Worm (Caenorhabditis elegans) whole organism, L4 larva: ENCODE measurements around the gene srz-83.

Experiments
- F10B5.3 ChIP-seq: sonication (generic microtip); optimal IDR thresholded peaks from 2 replicates; lab custom pipeline; 2016; ENCODE audit warnings: mild to moderate bottlenecking, missing genetic modification characterization, missing compliant biosample characterization
- F44E2.7 ChIP-seq: fragments of 200-800 bp; sonication (Bioruptor generic); IDR thresholded peaks from 2 replicates; pipeline ENCODE4 v2.1.2; 2022; ENCODE audit warnings: missing genetic modification characterization, missing compliant biosample characterization
- Y105C5A.15 ChIP-seq: fragments of 200-800 bp; sonication (Bioruptor generic); IDR thresholded peaks from 2 replicates; pipeline ENCODE4 v1.3.6; 2022; ENCODE audit warnings: missing genetic modification characterization, missing compliant biosample characterization
- Y48G9A.11 ChIP-seq: fragments of 200-800 bp; sonication (Bioruptor generic); IDR thresholded peaks from 2 replicates; pipeline ENCODE4 v1.3.6; 2022; ENCODE audit warnings: missing genetic modification reagents, missing genetic modification characterization, missing compliant biosample characterization
- aly-2 ChIP-seq: sonication (generic microtip); optimal IDR thresholded peaks from 2 replicates; lab custom pipeline; 2018; ENCODE audit warnings: missing biosample characterization, missing genetic modification characterization
- ama-1 ChIP-seq: fragments of 150-350 bp; optimal IDR thresholded peaks from 2 replicates; lab custom pipeline; 2014; ENCODE audit warnings: inconsistent platforms, mixed read lengths
- attf-4 ChIP-seq: sonication (generic microtip); optimal IDR thresholded peaks from 3 replicates; lab custom pipeline; 2017; ENCODE audit warnings: missing biosample characterization, missing genetic modification characterization
- ceh-20 ChIP-seq: fragments of 200-800 bp; sonication (Bioruptor generic); IDR thresholded peaks from 2 replicates; pipeline ENCODE4 v1.3.6; 2022; ENCODE audit warnings: missing genetic modification reagents, missing genetic modification characterization, missing compliant biosample characterization
- ceh-32 ChIP-seq: sonication (generic microtip); optimal IDR thresholded peaks from 2 replicates; lab custom pipeline; 2016; ENCODE audit warnings: mild to moderate bottlenecking, missing genetic modification characterization, missing compliant biosample characterization; ENCODE audit not compliant: poor library complexity
- ceh-44 ChIP-seq: fragments of 200-800 bp; sonication (Bioruptor generic); IDR thresholded peaks from 2 replicates; pipeline ENCODE4 v1.3.6; 2022; ENCODE audit warnings: missing genetic modification reagents, missing genetic modification characterization, missing compliant biosample characterization
- ceh-62 ChIP-seq: sonication (generic microtip); optimal IDR thresholded peaks from 2 replicates; lab custom pipeline; 2017; ENCODE audit warnings: missing biosample characterization, missing genetic modification characterization
- ceh-82 ChIP-seq: sonication (generic microtip); optimal IDR thresholded peaks from 2 replicates; lab custom pipeline; 2017; ENCODE audit warnings: missing biosample characterization, missing genetic modification characterization
- cey-2 ChIP-seq: sonication (generic microtip); optimal IDR thresholded peaks from 3 replicates; lab custom pipeline; 2017; ENCODE audit warnings: missing genetic modification characterization, mild to moderate bottlenecking, missing compliant biosample characterization, antibody characterized with exemption, borderline replicate concordance; ENCODE audit not compliant: insufficient read depth
- daf-16 ChIP-seq, 3 experiments: sonication (generic microtip); optimal IDR thresholded peaks; 2 replicates each; lab custom pipeline; 2016 to 2017; ENCODE audit warnings: missing genetic modification characterization in 3 of 3, missing genetic modification reagents in 3 of 3, mild to moderate bottlenecking in 2 of 3, missing compliant biosample characterization in 2 of 3, missing biosample characterization in 1 of 3, moderate library complexity in 1 of 3
- daf-8 ChIP-seq: fragments of 200-800 bp; sonication (Bioruptor generic); IDR thresholded peaks from 2 replicates; pipeline ENCODE4 v1.3.6; 2022; ENCODE audit warnings: missing genetic modification characterization, missing compliant biosample characterization
- dmd-6 ChIP-seq: fragments of 200-800 bp; sonication (Bioruptor generic); IDR thresholded peaks from 2 replicates; pipeline ENCODE4 v1.3.6; 2022; ENCODE audit warnings: missing genetic modification reagents, missing genetic modification characterization, missing compliant biosample characterization
- dmd-8 ChIP-seq: fragments of 200-800 bp; sonication (Bioruptor generic); IDR thresholded peaks from 2 replicates; pipeline ENCODE4 v1.3.6; 2022; ENCODE audit warnings: missing genetic modification characterization, missing compliant biosample characterization
- dpl-1 ChIP-seq: fragments of 150-350 bp; optimal IDR thresholded peaks from 2 replicates; lab custom pipeline; 2014; ENCODE audit warnings: missing biosample characterization, missing genetic modification reagents, missing genetic modification characterization
- dve-1 ChIP-seq: sonication (generic microtip); optimal IDR thresholded peaks from 2 replicates; lab custom pipeline; 2017; ENCODE audit warnings: antibody characterized with exemption, mild to moderate bottlenecking, missing genetic modification characterization, missing compliant biosample characterization; ENCODE audit not compliant: insufficient read depth
- egl-43 ChIP-seq: fragments of 200-800 bp; sonication (Bioruptor generic); IDR thresholded peaks from 2 replicates; pipeline ENCODE4 v1.3.6; 2022; ENCODE audit warnings: missing genetic modification reagents, missing genetic modification characterization, missing compliant biosample characterization
- gei-8 ChIP-seq: fragments of 200-800 bp; sonication (Bioruptor generic); optimal IDR thresholded peaks from 2 replicates; lab custom pipeline; 2018; ENCODE audit warnings: mild to moderate bottlenecking, missing genetic modification characterization, missing compliant biosample characterization
- hif-1 ChIP-seq, 2 experiments: sonication (generic microtip); optimal IDR thresholded peaks; 2 replicates each; lab custom pipeline; 2016 to 2017; ENCODE audit warnings: missing compliant biosample characterization in 2 of 2, missing genetic modification characterization in 2 of 2, missing genetic modification reagents in 2 of 2, missing genotype in 2 of 2, mild to moderate bottlenecking in 1 of 2
- lin-13 ChIP-seq: fragments of 150-350 bp; optimal IDR thresholded peaks from 2 replicates; lab custom pipeline; 2014; ENCODE audit warnings: missing biosample characterization, missing genetic modification reagents, missing genetic modification characterization
- mxl-2 ChIP-seq: fragments of 200-800 bp; sonication (Bioruptor generic); conservative IDR thresholded peaks from 2 replicates; pipeline ENCODE4 v1.3.6; 2022; ENCODE audit warnings: missing genetic modification reagents, missing genetic modification characterization, missing compliant biosample characterization
- nhr-102 ChIP-seq: sonication (generic microtip); optimal IDR thresholded peaks from 2 replicates; lab custom pipeline; 2016; ENCODE audit warnings: mild to moderate bottlenecking, missing genetic modification characterization, moderate library complexity, missing compliant biosample characterization
- nhr-28 ChIP-seq: fragments of 150-350 bp; optimal IDR thresholded peaks from 2 replicates; lab custom pipeline; 2014; ENCODE audit warnings: missing biosample characterization, missing genetic modification characterization
- nhr-42 ChIP-seq: fragments of 200-800 bp; sonication (Bioruptor generic); IDR thresholded peaks from 2 replicates; pipeline ENCODE4 v1.3.6; 2022; ENCODE audit warnings: missing genetic modification characterization, missing compliant biosample characterization
- nhr-6 ChIP-seq: fragments of 150-350 bp; optimal IDR thresholded peaks from 2 replicates; lab custom pipeline; 2014; ENCODE audit warnings: missing biosample characterization, missing genetic modification characterization
- php-3 ChIP-seq: fragments of 200-800 bp; sonication (Bioruptor generic); IDR thresholded peaks from 2 replicates; pipeline ENCODE4 v1.3.6; 2022; ENCODE audit warnings: missing genetic modification reagents, missing genetic modification characterization, missing compliant biosample characterization
- pqm-1 ChIP-seq: sonication (generic microtip); optimal IDR thresholded peaks from 2 replicates; lab custom pipeline; 2017; ENCODE audit warnings: missing biosample characterization, missing genetic modification characterization
- set-16 ChIP-seq: fragments of 200-800 bp; sonication (Bioruptor generic); IDR thresholded peaks from 2 replicates; pipeline ENCODE4 v1.3.6; 2022; ENCODE audit warnings: missing genetic modification reagents, missing genetic modification characterization, missing compliant biosample characterization
- spr-1 ChIP-seq: sonication (generic microtip); optimal IDR thresholded peaks from 2 replicates; lab custom pipeline; 2016; ENCODE audit warnings: mild to moderate bottlenecking, missing genetic modification characterization, missing compliant biosample characterization
- spr-3 ChIP-seq: fragments of 200-800 bp; sonication (Bioruptor generic); optimal IDR thresholded peaks from 2 replicates; lab custom pipeline; 2018; ENCODE audit warnings: mild to moderate bottlenecking, missing genetic modification characterization, missing compliant biosample characterization
- tag-97 ChIP-seq: fragments of 200-800 bp; sonication (Bioruptor generic); IDR thresholded peaks from 2 replicates; pipeline ENCODE4 v1.3.6; 2022; ENCODE audit warnings: missing genetic modification characterization, missing compliant biosample characterization
- tra-1 ChIP-seq: fragments of 200-800 bp; sonication (Bioruptor generic); IDR thresholded peaks from 2 replicates; pipeline ENCODE4 v1.3.6; 2022; ENCODE audit warnings: missing genetic modification reagents, missing genetic modification characterization, missing compliant biosample characterization
- unc-39 ChIP-seq: sonication (generic microtip); optimal IDR thresholded peaks from 2 replicates; lab custom pipeline; 2017; ENCODE audit warnings: missing biosample characterization, missing genetic modification characterization
- unc-62 ChIP-seq, 3 experiments: fragments of 150-350 bp in 1 of 3; sonication (generic microtip); optimal IDR thresholded peaks in 2 of 3; peaks in 1 of 3; 1 replicate in 1 of 3; 2 replicates in 2 of 3; lab custom pipeline; 2014 to 2017; ENCODE audit warnings: missing biosample characterization in 3 of 3, missing genetic modification characterization in 3 of 3, missing genetic modification reagents in 3 of 3, missing genotype in 1 of 3
- zfp-2 ChIP-seq: sonication (generic microtip); optimal IDR thresholded peaks from 2 replicates; lab custom pipeline; 2016; ENCODE audit warnings: mild to moderate bottlenecking, missing genetic modification characterization, missing compliant biosample characterization
- zip-2 ChIP-seq: fragments of 150-350 bp; optimal IDR thresholded peaks from 2 replicates; lab custom pipeline; 2014; ENCODE audit warnings: missing biosample characterization, missing genetic modification characterization
- ztf-11 ChIP-seq: fragments of 150-350 bp; optimal IDR thresholded peaks from 2 replicates; lab custom pipeline; 2014; ENCODE audit warnings: missing biosample characterization, missing genetic modification characterization

The srz-83 gene

ce11 chrIV:3478911-3479385 is 25.3 kb upstream of the srz-83 start, which contains the start of the genes srz-70 and C09G12.5:
Gene srz-70 (minus strand): TSS chrIV:3479011.
Gene C09G12.5 (plus strand): TSS chrIV:3479335.
- no peak for TF ChIP-seq unc-39 (tag; lab: Kevin White, UChicago)
- no peak for TF ChIP-seq Y105C5A.15 (GFP tag; lab: Robert Waterston, UW)
- TF ChIP-seq set-16 (GFP tag; lab: Robert Waterston, UW): no peak
- TF ChIP-seq spr-1 (tag; lab: Kevin White, UChicago): no peak
- no peak for TF ChIP-seq ama-1
- no peak for TF ChIP-seq pqm-1 (tag; lab: Kevin White, UChicago)
- no peak for TF ChIP-seq spr-3 (GFP tag; lab: Kevin White, UChicago)
- TF ChIP-seq hif-1 (tag; optimal IDR thresholded peaks at IDR 0.05; lab: Kevin White, UChicago): no peak
- no peak for TF ChIP-seq unc-62 (GFP tag; optimal IDR thresholded peaks at IDR 0.05 in 1 of 2; lab: Kevin White, UChicago)
- TF ChIP-seq unc-62 (tag; optimal IDR thresholded peaks at IDR 0.05; lab: Kevin White, UChicago): no peak
- no peak for TF ChIP-seq zfp-2 (tag; lab: Kevin White, UChicago)
- TF ChIP-seq dmd-6: no peak
- no peak for TF ChIP-seq php-3 (GFP tag; lab: Robert Waterston, UW)
- TF ChIP-seq attf-4 (tag; lab: Kevin White, UChicago): no peak

ce11 chrIV:3481760-3482159 is 22.5 kb upstream of the srz-83 start, which contains the start of gene srz-37:
Gene srz-37 (minus strand): TSS chrIV:3481860.
- TF ChIP-seq tag-97 (GFP tag; lab: Robert Waterston, UW) (no peak), zfp-2 (tag; lab: Kevin White, UChicago) (no peak), daf-8 (GFP tag; lab: Robert Waterston, UW) (no peak), dve-1 (tag; lab: Kevin White, UChicago) (no peak), ceh-32 (tag; lab: Kevin White, UChicago) (no peak), dmd-8 (GFP tag; lab: Robert Waterston, UW) (no peak), cey-2 (no peak), zip-2 (tag; lab: Kevin White, UChicago) (no peak), nhr-42 (no peak), Y48G9A.11 (no peak), nhr-28 (tag; lab: Kevin White, UChicago) (no peak), mxl-2 (no peak), set-16 (GFP tag; lab: Robert Waterston, UW) (no peak), lin-13 (GFP tag; lab: Kevin White, UChicago) (no peak)
- TF ChIP-seq, all 104 proteins: peak for 0

- TF ChIP-seq ztf-11 (tag; lab: Kevin White, UChicago) (no peak), unc-62 (GFP tag; optimal IDR thresholded peaks at IDR 0.05 in 1 of 2; lab: Kevin White, UChicago) (peak in 1 of 2 experiments; percentile 96), unc-62 (tag; optimal IDR thresholded peaks at IDR 0.05; lab: Kevin White, UChicago) (no peak)
- TF ChIP-seq, all 104 proteins: peak for 1
Observed at ce11 chrIV:3482195-3482959, 21.9 kb upstream of the srz-83 start, which contains the start of gene srz-82. Gene srz-82 (plus strand): TSS chrIV:3482895.

ce11 chrIV:3491477-3491876 is 12.8 kb upstream of the srz-83 start, which contains the start of gene srz-78:
Gene srz-78 (plus strand): TSS chrIV:3491777.
- TF ChIP-seq F44E2.7 (GFP tag; lab: Robert Waterston, UW) (no peak), ceh-20 (GFP tag; lab: Robert Waterston, UW) (no peak), hif-1 (tag; optimal IDR thresholded peaks at IDR 0.05; lab: Kevin White, UChicago) (no peak), ceh-82 (tag; lab: Kevin White, UChicago) (no peak), gei-8 (GFP tag; lab: Kevin White, UChicago) (no peak), ceh-62 (no peak), F10B5.3 (tag; lab: Kevin White, UChicago) (no peak), daf-16 (GFP tag; optimal IDR thresholded peaks at IDR 0.05; lab: Kevin White, UChicago) (no peak), daf-16 (tag; optimal IDR thresholded peaks at IDR 0.05; lab: Kevin White, UChicago) (no peak), ama-1 (no peak), aly-2 (tag; lab: Kevin White, UChicago) (no peak), nhr-6 (tag; lab: Kevin White, UChicago) (no peak), tra-1 (GFP tag; lab: Robert Waterston, UW) (no peak), nhr-102 (tag; lab: Kevin White, UChicago) (no peak), egl-43 (GFP tag; lab: Robert Waterston, UW) (no peak), ceh-44 (GFP tag; lab: Robert Waterston, UW) (no peak), zip-2 (tag; lab: Kevin White, UChicago) (no peak), dpl-1 (GFP tag; lab: Kevin White, UChicago) (no peak)
